Fruit fly (Drosophila melanogaster): ENCODE data around the gene CG14983.

Gene CG14983

DNA sequence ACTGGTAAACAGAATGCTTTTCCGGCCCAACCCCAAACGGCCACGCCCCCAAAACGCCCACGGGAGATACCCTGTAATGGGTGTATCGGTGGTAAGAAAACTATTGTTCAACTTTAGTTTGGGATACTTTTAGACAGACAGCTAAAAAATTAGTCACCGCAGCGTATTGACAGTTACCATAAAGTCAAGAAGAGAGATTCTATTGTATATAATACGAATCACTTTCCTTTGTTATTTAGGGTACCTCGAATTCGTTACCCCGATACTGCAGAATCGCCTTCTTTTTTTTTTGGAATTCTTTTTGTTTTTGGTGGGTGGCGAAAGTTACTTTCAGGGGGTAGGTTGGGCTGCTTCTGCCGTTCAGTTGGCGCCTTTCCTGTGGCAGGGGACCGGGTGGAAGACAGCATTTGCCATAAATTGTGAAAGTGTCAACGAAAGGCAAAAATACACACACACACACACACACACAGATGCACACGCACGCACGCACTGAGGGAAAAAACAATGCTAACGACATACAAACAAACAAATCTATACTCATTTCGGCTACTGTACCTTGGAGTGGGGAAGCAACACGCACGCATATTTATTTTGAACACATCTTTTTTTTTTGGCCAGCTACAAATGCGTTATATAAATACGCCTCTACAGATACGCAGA, 21.4 kb upstream of the CG14983 start (continued):
- TF ChIP-seq E2f2 (GFP tag; IDR thresholded peaks at IDR 0.05), result peak; percentile 30; the same call in 1 of the 2 replicates
- no peak for TF ChIP-seq Oaz (GFP tag; IDR thresholded peaks at IDR 0.05)
- TF ChIP-seq bcd (GFP tag; optimal IDR thresholded peaks at IDR 0.05), result peak; percentile 39
- no peak for TF ChIP-seq ara (GFP tag; IDR thresholded peaks at IDR 0.05)
- TF ChIP-seq CG32767 (GFP tag; IDR thresholded peaks at IDR 0.05), result no peak
- TF ChIP-seq grau (tag; optimal IDR thresholded peaks at IDR 0.05), result peak; percentile 56
- peak; percentile 57 for TF ChIP-seq CoRest (tag; optimal IDR thresholded peaks at IDR 0.05)
- peak; percentile 59 for TF ChIP-seq esg (GFP tag; conservative IDR thresholded peaks at IDR 0.05)
- no peak for TF ChIP-seq Stat92E (GFP tag; optimal IDR thresholded peaks at IDR 0.05)
- TF ChIP-seq Dad (GFP tag; optimal IDR thresholded peaks at IDR 0.05), result no peak
- peak; percentile 59 for TF ChIP-seq lilli (GFP tag; optimal IDR thresholded peaks at IDR 0.05)
- no peak for TF ChIP-seq Doc3 (GFP tag; IDR thresholded peaks at IDR 0.05; ENCODE audit: partially characterized antibody)
- no peak for TF ChIP-seq NK7.1 (GFP tag; optimal IDR thresholded peaks at IDR 0.05)
- peak in 1 of 2 experiments; percentile 60 for TF ChIP-seq eve (GFP tag; optimal IDR thresholded peaks at IDR 0.05)
- no peak for TF ChIP-seq Lpt (GFP tag; optimal IDR thresholded peaks at IDR 0.05)
- no peak for TF ChIP-seq ttk (GFP tag; IDR thresholded peaks at IDR 0.05)
- TF ChIP-seq CG31388 (GFP tag; optimal IDR thresholded peaks at IDR 0.05), result no peak
- peak; percentile 28 for TF ChIP-seq tap (tag; optimal IDR thresholded peaks at IDR 0.05)
- no peak for TF ChIP-seq yki (optimal IDR thresholded peaks at IDR 0.05)
- TF ChIP-seq Fer3 (tag; optimal IDR thresholded peaks at IDR 0.05), result peak; percentile 25
- peak; percentile 45 for TF ChIP-seq H2.0 (GFP tag; IDR thresholded peaks at IDR 0.05)
- TF ChIP-seq CG10979 (tag; optimal IDR thresholded peaks at IDR 0.05), result peak; percentile 37
- TF ChIP-seq CG3847 (GFP tag; IDR thresholded peaks at IDR 0.05), result peak; percentile 46; the same call in 1 of the 2 replicates
- TF ChIP-seq Nf-YC (tag; optimal IDR thresholded peaks at IDR 0.05), result no peak
- no peak for TF ChIP-seq br (optimal IDR thresholded peaks at IDR 0.05)
- TF ChIP-seq cas (GFP tag; IDR thresholded peaks at IDR 0.05), result no peak
- peak; percentile 58 for TF ChIP-seq Meics (GFP tag; optimal IDR thresholded peaks at IDR 0.05)
- TF ChIP-seq jigr1 (GFP tag; IDR thresholded peaks at IDR 0.05), result no peak
- TF ChIP-seq so (GFP tag; IDR thresholded peaks at IDR 0.05), result peak; percentile 35; the same call in 1 of the 3 replicates
- no peak for TF ChIP-seq CG9797 (GFP tag; optimal IDR thresholded peaks at IDR 0.05)
- no peak for TF ChIP-seq Mes4 (GFP tag; optimal IDR thresholded peaks at IDR 0.05)
- no peak for TF ChIP-seq dati (GFP tag; IDR thresholded peaks at IDR 0.05)
- peak; percentile 40 for TF ChIP-seq HLH54F (GFP tag; optimal IDR thresholded peaks at IDR 0.05)
- peak; percentile 52; the same call in 1 of the 2 replicates for TF ChIP-seq Xrp1 (GFP tag; IDR thresholded peaks at IDR 0.05)
- TF ChIP-seq CG14441 (GFP tag; IDR thresholded peaks at IDR 0.05), result no peak
- TF ChIP-seq CG15011 (GFP tag; optimal IDR thresholded peaks at IDR 0.05), result no peak
- no peak for TF ChIP-seq repo (GFP tag; optimal IDR thresholded peaks at IDR 0.05)
- TF ChIP-seq sd (tag; optimal IDR thresholded peaks at IDR 0.05), result peak; percentile 10
- no peak for TF ChIP-seq Trl (optimal IDR thresholded peaks at IDR 0.05)
- TF ChIP-seq Trl (GFP tag; optimal IDR thresholded peaks at IDR 0.05), result peak; percentile 20
- TF ChIP-seq zen (tag; optimal IDR thresholded peaks at IDR 0.05), result no peak
- TF ChIP-seq shn (GFP tag; optimal IDR thresholded peaks at IDR 0.05), result no peak
- no peak for TF ChIP-seq hb (GFP tag; IDR thresholded peaks at IDR 0.05; ENCODE audit: partially characterized antibody)
- peak; percentile 3 for TF ChIP-seq CG4820 (GFP tag; optimal IDR thresholded peaks at IDR 0.05)
- TF ChIP-seq CG2120 (GFP tag; optimal IDR thresholded peaks at IDR 0.05), result peak; percentile 76
- peak; percentile 17 for TF ChIP-seq fd3F (GFP tag; optimal IDR thresholded peaks at IDR 0.05)
- TF ChIP-seq az2 (GFP tag; optimal IDR thresholded peaks at IDR 0.05), result peak; percentile 29
- TF ChIP-seq gsb (GFP tag; IDR thresholded peaks at IDR 0.05), result no peak
- TF ChIP-seq CG10462 (GFP tag; optimal IDR thresholded peaks at IDR 0.05), result no peak
- TF ChIP-seq CG12391 (tag; optimal IDR thresholded peaks at IDR 0.05), result peak; percentile 39
- peak in 1 of 2 experiments; percentile 57 for TF ChIP-seq Dfd (GFP tag; optimal IDR thresholded peaks at IDR 0.05)
- no peak for TF ChIP-seq mirr (GFP tag; optimal IDR thresholded peaks at IDR 0.05)
